Worm (Caenorhabditis elegans) whole organism, L3 larva: Measurements from ENCODE around the gene C28H8.5.
A peak's percentile ranks its signal among the peaks of the same experiment; 100 is the strongest.

Experiments
- ZK546.5 ChIP-seq: sonication (generic microtip); optimal IDR thresholded peaks from 2 replicates; lab custom pipeline; 2017; ENCODE audit warnings: missing biosample characterization, missing genetic modification characterization
- aly-2 ChIP-seq: fragments of 150-350 bp; optimal IDR thresholded peaks from 2 replicates; lab custom pipeline; 2014; ENCODE audit warnings: missing biosample characterization, missing genetic modification characterization
- ceh-16 ChIP-seq: sonication (generic microtip); optimal IDR thresholded peaks from 2 replicates; lab custom pipeline; 2017; ENCODE audit warnings: missing biosample characterization, missing genetic modification characterization
- ceh-82 ChIP-seq: fragments of 150-350 bp; optimal IDR thresholded peaks from 2 replicates; lab custom pipeline; 2014; ENCODE audit warnings: missing biosample characterization, missing genetic modification characterization
- ceh-9 ChIP-seq: sonication (generic microtip); optimal IDR thresholded peaks from 2 replicates; lab custom pipeline; 2018; ENCODE audit warnings: missing biosample characterization, missing genetic modification characterization
- egl-27 ChIP-seq: sonication (generic microtip); optimal IDR thresholded peaks from 4 replicates; lab custom pipeline; 2017; ENCODE audit warnings: missing biosample characterization, missing genetic modification reagents, missing genetic modification characterization
- egl-5 ChIP-seq: fragments of 150-350 bp; optimal IDR thresholded peaks from 2 replicates; lab custom pipeline; 2017; ENCODE audit warnings: missing biosample characterization, missing genetic modification reagents, missing genetic modification characterization, inconsistent platforms
- elt-3 ChIP-seq, 3 experiments: fragments of 150-350 bp in 1 of 3; sonication (generic microtip) in 2 of 3; optimal IDR thresholded peaks; 2 replicates in 2 of 3; 4 replicates in 1 of 3; lab custom pipeline; 2014 to 2017; ENCODE audit warnings: missing biosample characterization in 3 of 3, missing genetic modification characterization in 3 of 3
- eor-1 ChIP-seq, 2 experiments: fragments of 150-350 bp; optimal IDR thresholded peaks; 2 replicates each; lab custom pipeline; 2014 to 2018; ENCODE audit warnings: missing biosample characterization in 2 of 2, missing genetic modification characterization in 2 of 2
- fkh-10 ChIP-seq: sonication (generic microtip); optimal IDR thresholded peaks from 2 replicates; lab custom pipeline; 2017; ENCODE audit warnings: missing biosample characterization, missing genetic modification reagents, missing genetic modification characterization
- fos-1 ChIP-seq: fragments of 150-350 bp; optimal IDR thresholded peaks from 2 replicates; lab custom pipeline; 2014; ENCODE audit warnings: missing biosample characterization, missing genetic modification characterization
- jun-1 ChIP-seq: fragments of 150-350 bp; optimal IDR thresholded peaks from 2 replicates; lab custom pipeline; 2014; ENCODE audit warnings: missing biosample characterization, missing genetic modification reagents, missing genetic modification characterization
- lin-39 ChIP-seq: fragments of 150-350 bp; optimal IDR thresholded peaks from 2 replicates; lab custom pipeline; 2018; ENCODE audit warnings: missing biosample characterization, missing genetic modification reagents, missing genetic modification characterization
- mml-1 ChIP-seq: fragments of 150-350 bp; sonication (generic microtip); optimal IDR thresholded peaks from 3 replicates; lab custom pipeline; 2014; ENCODE audit warnings: missing biosample characterization, missing genetic modification characterization
- nfya-1 ChIP-seq: sonication (generic microtip); optimal IDR thresholded peaks from 2 replicates; lab custom pipeline; 2017; ENCODE audit warnings: missing genetic modification characterization, mild to moderate bottlenecking, missing compliant biosample characterization, antibody characterized with exemption, moderate library complexity; ENCODE audit not compliant: insufficient read depth
- nhr-12 ChIP-seq: fragments of 150-350 bp; optimal IDR thresholded peaks from 2 replicates; lab custom pipeline; 2014; ENCODE audit warnings: missing biosample characterization, missing genetic modification characterization
- nhr-237 ChIP-seq: fragments of 150-350 bp; optimal IDR thresholded peaks from 2 replicates; lab custom pipeline; 2014; ENCODE audit warnings: missing biosample characterization, missing genetic modification characterization
- nhr-25 ChIP-seq: sonication (generic microtip); optimal IDR thresholded peaks from 2 replicates; lab custom pipeline; 2017; ENCODE audit warnings: missing biosample characterization, missing genetic modification characterization
- nhr-77 ChIP-seq: fragments of 150-350 bp; optimal IDR thresholded peaks from 2 replicates; lab custom pipeline; 2014; ENCODE audit warnings: missing biosample characterization, missing genetic modification characterization
- pha-4 ChIP-seq: fragments of 150-350 bp; optimal IDR thresholded peaks from 2 replicates; lab custom pipeline; 2014; ENCODE audit warnings: missing biosample characterization, missing genetic modification reagents, missing genetic modification characterization
- skn-1 ChIP-seq: fragments of 150-350 bp; optimal IDR thresholded peaks from 2 replicates; lab custom pipeline; 2014; ENCODE audit warnings: missing biosample characterization, missing genetic modification characterization
- snpc-4 ChIP-seq: fragments of 150-350 bp; optimal IDR thresholded peaks from 2 replicates; lab custom pipeline; 2014; ENCODE audit warnings: missing biosample characterization, missing genetic modification characterization
- tbx-2 ChIP-seq: sonication (generic microtip); optimal IDR thresholded peaks from 2 replicates; lab custom pipeline; 2016; ENCODE audit warnings: mild to moderate bottlenecking, missing genetic modification characterization, missing compliant biosample characterization

The C28H8.5 gene

ce11 chrIII:5930659-5931058 lies 46.6 kb downstream of the C28H8.5 start:
- TF ChIP-seq ceh-9 (tag; lab: Kevin White, UChicago) (no peak), nfya-1 (peak; percentile 30)

ce11 chrIII:5931433-5931994 lies 47.4 kb downstream of the C28H8.5 start, which contains the start of gene EGAP1.5:
TSS of gene EGAP1.5 (plus strand) at chrIII:5931721.
- TF ChIP-seq nfya-1 (peak; percentile 20), eor-1 (tag; optimal IDR thresholded peaks at IDR 0.05; lab: Kevin White, UChicago) (no peak)

- no peak for TF ChIP-seq aly-2
- TF ChIP-seq lin-39 (tag; lab: Kevin White, UChicago), result no peak
- TF ChIP-seq pha-4 (tag; lab: Kevin White, UChicago), result no peak
- no peak for TF ChIP-seq nhr-237
- TF ChIP-seq ceh-16 (tag; lab: Kevin White, UChicago), result no peak
- TF ChIP-seq fos-1 (tag; lab: Kevin White, UChicago), result no peak
- TF ChIP-seq skn-1 (tag; lab: Kevin White, UChicago), result no peak
- no peak for TF ChIP-seq snpc-4 (tag; lab: Kevin White, UChicago)
- no peak for TF ChIP-seq nhr-12 (tag; lab: Kevin White, UChicago)
- no peak for TF ChIP-seq nhr-25
- TF ChIP-seq tbx-2, result no peak
- no peak for TF ChIP-seq ceh-82 (tag; lab: Kevin White, UChicago)
- no peak for TF ChIP-seq ZK546.5
- TF ChIP-seq nhr-77 (tag; lab: Kevin White, UChicago), result no peak
- TF ChIP-seq elt-3 (tag; optimal IDR thresholded peaks at IDR 0.05; lab: Kevin White, UChicago), result no peak
- no peak for TF ChIP-seq egl-27 (tag; lab: Kevin White, UChicago)
- TF ChIP-seq mml-1 (tag; lab: Kevin White, UChicago), result no peak
These were observed 48.7 kb downstream of the C28H8.5 start, which contains the start of gene zmp-1 for ce11 chrIII:5932853-5933252. TSS of gene zmp-1 (minus strand) at chrIII:5932953.

ce11 chrIII:5934138-5934658 lies 50.1 kb downstream of the C28H8.5 start:
- TF ChIP-seq fkh-10 (GFP tag; lab: Kevin White, UChicago) (peak; percentile 56), snpc-4 (tag; lab: Kevin White, UChicago) (no peak), jun-1 (no peak), egl-5 (tag; lab: Kevin White, UChicago) (peak; percentile 41), aly-2 (no peak), tbx-2 (no peak), skn-1 (tag; lab: Kevin White, UChicago) (no peak), nhr-77 (tag; lab: Kevin White, UChicago) (no peak)
